Fruit fly (Drosophila melanogaster): ENCODE results near the gene CG31668.

- peak; percentile 99 for TF ChIP-seq CG11617 (GFP tag; optimal IDR thresholded peaks at IDR 0.05)
- peak; percentile 99 for TF ChIP-seq CG7045 (GFP tag; optimal IDR thresholded peaks at IDR 0.05)
- peak; percentile 96 for TF ChIP-seq kay (GFP tag; ENCODE audit: borderline replicate concordance)
- peak; percentile 96 for TF ChIP-seq pad (GFP tag; optimal IDR thresholded peaks at IDR 0.05)
- peak; percentile 99 for TF ChIP-seq CG5204 (GFP tag; optimal IDR thresholded peaks at IDR 0.05)
- peak; percentile 98 for TF ChIP-seq Mnt (GFP tag; optimal IDR thresholded peaks at IDR 0.05)
- peak; percentile 98 for TF ChIP-seq CG1620 (GFP tag; optimal IDR thresholded peaks at IDR 0.05)
- peak; percentile 97 for TF ChIP-seq toe (GFP tag; optimal IDR thresholded peaks at IDR 0.05)
- peak; percentile 99 for TF ChIP-seq CG7101 (tag; optimal IDR thresholded peaks at IDR 0.05)
These were observed 15.7 kb upstream of the CG31668 start for dm6 chr2L:2221649-2222150.
